Fruit fly (Drosophila melanogaster) whole organism, adult: ENCODE results near the gene tw.

Source experiments
- CG12768 ChIP-seq: fragments of 200-800 bp; sonication (Bioruptor generic); optimal IDR thresholded peaks from 2 replicates; lab custom pipeline; 2017; ENCODE audit warnings: missing biosample characterization, missing genetic modification characterization, mild to moderate bottlenecking, moderate library complexity, missing genetic modification reagents
- CG33017 ChIP-seq: fragments of 200-800 bp; sonication (Bioruptor generic); optimal IDR thresholded peaks from 2 replicates; lab custom pipeline; 2018; ENCODE audit warnings: missing biosample characterization, mild to moderate bottlenecking, missing genetic modification characterization, moderate library complexity
- CG7101 ChIP-seq: fragments of 200-800 bp; sonication (Bioruptor generic); optimal IDR thresholded peaks from 2 replicates; lab custom pipeline; 2018; ENCODE audit warnings: missing biosample characterization, mild to moderate bottlenecking, missing genetic modification characterization, moderate library complexity
- Mnt ChIP-seq: fragments of 200-800 bp; sonication (Bioruptor generic); optimal IDR thresholded peaks from 2 replicates; lab custom pipeline; 2016; ENCODE audit warnings: missing biosample characterization, mild to moderate bottlenecking, missing genetic modification characterization
- bab1 ChIP-seq: fragments of 200-800 bp; sonication (Bioruptor generic); optimal IDR thresholded peaks from 3 replicates; lab custom pipeline; 2019; ENCODE audit warnings: missing biosample characterization, mild to moderate bottlenecking, missing genetic modification characterization, moderate library complexity
- kay ChIP-seq: fragments of 200-800 bp; sonication (Bioruptor generic); peaks from one replicate; lab custom pipeline; 2016; ENCODE audit warnings: missing biosample characterization, missing genetic modification characterization, borderline replicate concordance
- ovo ChIP-seq: fragments of 200-800 bp; sonication (Bioruptor generic); optimal IDR thresholded peaks from 2 replicates; lab custom pipeline; 2016; ENCODE audit warnings: missing biosample characterization, missing genetic modification characterization
- pad ChIP-seq: fragments of 200-800 bp; sonication (Bioruptor generic); optimal IDR thresholded peaks from 3 replicates; lab custom pipeline; 2017; ENCODE audit warnings: missing biosample characterization, missing genetic modification characterization, mild to moderate bottlenecking, moderate library complexity, missing genetic modification reagents
- toe ChIP-seq: fragments of 200-800 bp; sonication (Bioruptor generic); optimal IDR thresholded peaks from 2 replicates; lab custom pipeline; 2016; ENCODE audit warnings: missing biosample characterization, missing genetic modification characterization

dm6 chrX:756856-757255 lies 27.7 kb upstream of the tw start:
- TF ChIP-seq Mnt (GFP tag; lab: Kevin White, UChicago) (no peak), ovo (GFP tag; lab: Kevin White, UChicago) (no peak), bab1 (GFP tag; lab: Kevin White, UChicago) (no peak), pad (GFP tag; lab: Kevin White, UChicago) (no peak), kay (GFP tag; lab: Kevin White, UChicago) (no peak), CG7101 (tag; lab: Kevin White, UChicago) (no peak), CG12768 (no peak), toe (GFP tag; lab: Kevin White, UChicago) (no peak), CG33017 (tag; lab: Kevin White, UChicago) (no peak)
